Worm (Caenorhabditis elegans) whole organism, mixed stage, embryonic: Measurements from ENCODE around the gene F01G10.5.

Experiments
- ceh-39 ChIP-seq: fragments of 150-350 bp; optimal IDR thresholded peaks from 2 replicates; lab custom pipeline; 2014; ENCODE audit warnings: missing biosample characterization, missing genetic modification characterization
- ceh-43 ChIP-seq: fragments of 200-800 bp; sonication (Bioruptor generic); optimal IDR thresholded peaks from 2 replicates; lab custom pipeline; 2018; ENCODE audit warnings: mild to moderate bottlenecking, missing genetic modification characterization, moderate library complexity, missing compliant biosample characterization
- cnd-1 ChIP-seq: fragments of 200-800 bp; sonication (Bioruptor generic); optimal IDR thresholded peaks from 2 replicates; lab custom pipeline; 2018; ENCODE audit warnings: mild to moderate bottlenecking, missing genetic modification characterization, missing compliant biosample characterization
- elt-1 ChIP-seq: sonication (generic microtip); optimal IDR thresholded peaks from 2 replicates; lab custom pipeline; 2017; ENCODE audit warnings: missing genetic modification characterization, mild to moderate bottlenecking, missing compliant biosample characterization, antibody characterized with exemption, moderate library complexity, borderline replicate concordance; ENCODE audit not compliant: insufficient read depth
- elt-3 ChIP-seq: fragments of 150-350 bp; optimal IDR thresholded peaks from 2 replicates; lab custom pipeline; 2014; ENCODE audit warnings: missing biosample characterization, missing genetic modification characterization
- lsy-2 ChIP-seq: fragments of 150-350 bp; optimal IDR thresholded peaks from 2 replicates; lab custom pipeline; 2014; ENCODE audit warnings: missing biosample characterization, missing genetic modification characterization
- mab-5 ChIP-seq: fragments of 150-350 bp; optimal IDR thresholded peaks from 2 replicates; lab custom pipeline; 2014; ENCODE audit warnings: missing biosample characterization, missing genetic modification characterization
- mep-1 ChIP-seq: fragments of 150-350 bp; optimal IDR thresholded peaks from 2 replicates; lab custom pipeline; 2017; ENCODE audit warnings: missing biosample characterization, missing genetic modification reagents, missing genetic modification characterization, inconsistent platforms
- nhr-12 ChIP-seq: fragments of 150-350 bp; optimal IDR thresholded peaks from 2 replicates; lab custom pipeline; 2014; ENCODE audit warnings: missing biosample characterization, missing genetic modification characterization
- sptf-1 ChIP-seq: sonication (generic microtip); optimal IDR thresholded peaks from 2 replicates; lab custom pipeline; 2017; ENCODE audit warnings: mild to moderate bottlenecking, missing genetic modification characterization, moderate library complexity, missing compliant biosample characterization
- unc-120 ChIP-seq: sonication (generic microtip); optimal IDR thresholded peaks from 2 replicates; lab custom pipeline; 2017; ENCODE audit warnings: missing genetic modification characterization, missing compliant biosample characterization; ENCODE audit not compliant: poor library complexity, severe bottlenecking
- zip-8 ChIP-seq: fragments of 150-350 bp; optimal IDR thresholded peaks from 2 replicates; lab custom pipeline; 2014; ENCODE audit warnings: missing biosample characterization, missing genetic modification characterization

ce11 chrIV:10261061-10261460 is 30.2 kb upstream of the F01G10.5 start:
- no peak for TF ChIP-seq cnd-1 (tag; lab: Kevin White, UChicago)
- no peak for TF ChIP-seq nhr-12 (tag; lab: Kevin White, UChicago)
- peak; percentile 63 for TF ChIP-seq elt-3 (tag; lab: Kevin White, UChicago)
- TF ChIP-seq zip-8 (tag; lab: Kevin White, UChicago) = no peak
- TF ChIP-seq elt-1 (tag; lab: Kevin White, UChicago) = peak; percentile 99
- TF ChIP-seq unc-120 (tag; lab: Kevin White, UChicago) = no peak
- TF ChIP-seq ceh-39 (tag; lab: Kevin White, UChicago) = no peak
- no peak for TF ChIP-seq lsy-2 (tag; lab: Kevin White, UChicago)
- no peak for TF ChIP-seq sptf-1 (tag; lab: Kevin White, UChicago)
- no peak for TF ChIP-seq mep-1
- no peak for TF ChIP-seq mab-5 (tag; lab: Kevin White, UChicago)
- no peak for TF ChIP-seq ceh-43
